Fruit fly (Drosophila melanogaster): ENCODE data around the gene CG10077.

Gene CG10077

DNA sequence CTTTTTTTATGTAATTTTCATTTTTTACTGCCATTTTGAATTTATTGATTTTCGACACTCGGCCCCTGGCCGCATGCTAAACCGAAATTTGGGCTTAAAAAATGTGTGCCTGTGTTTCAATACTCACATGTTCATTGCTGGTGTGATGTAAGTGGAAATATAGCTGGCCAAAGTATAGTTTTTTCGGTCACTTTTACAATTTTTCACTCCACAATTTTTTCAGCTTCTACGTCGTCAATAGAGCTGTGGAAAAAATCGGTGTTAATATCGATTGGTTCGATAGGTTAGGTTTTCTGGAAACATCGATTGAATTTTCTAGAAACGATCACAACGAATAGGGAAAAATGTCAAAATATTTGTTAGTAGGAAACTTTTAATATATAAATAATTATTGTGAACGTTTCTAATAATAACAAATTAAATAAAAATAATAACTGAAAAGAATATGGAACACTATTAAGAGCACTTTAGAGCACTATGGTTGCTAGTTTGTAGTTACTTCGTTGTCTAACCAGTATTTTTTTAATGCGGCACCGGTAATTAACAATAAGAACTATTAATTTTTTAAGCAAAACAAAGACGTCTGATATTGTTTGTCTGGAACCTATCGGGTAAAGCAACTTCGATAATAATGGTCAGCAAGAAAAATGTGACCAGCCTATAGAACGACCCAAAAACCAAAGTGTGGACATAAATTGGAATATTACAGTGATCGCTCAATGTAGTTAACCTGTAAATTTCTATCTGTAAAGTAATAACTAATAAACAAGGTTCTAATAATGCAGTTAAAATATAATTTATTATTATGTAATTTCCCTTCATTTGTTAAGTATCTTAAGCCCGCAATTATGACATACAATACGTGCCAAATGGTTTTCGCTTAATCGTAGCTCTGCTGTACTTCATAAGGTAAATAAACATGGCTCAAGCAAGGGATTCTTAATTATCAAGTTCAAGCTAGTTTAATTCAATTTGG, at the start of gene CG10077, which contains the start of gene CG9948:
Gene CG10077, minus strand, starts transcription at position 651 of the 976 bp plus-strand sequence.
Gene CG9948, plus strand, starts transcription at position 738 of the 976 bp plus-strand sequence.
- peak; percentile 80 for TF ChIP-seq vri (GFP tag; optimal IDR thresholded peaks at IDR 0.05)
- peak; percentile 83 for TF ChIP-seq CG11762 (GFP tag; optimal IDR thresholded peaks at IDR 0.05; ENCODE audit: insufficient read depth)
- peak; percentile 81 for TF ChIP-seq Ets21C (GFP tag; optimal IDR thresholded peaks at IDR 0.05)
- peak; percentile 85 for TF ChIP-seq CG11294 (GFP tag; IDR thresholded peaks at IDR 0.05)
- TF ChIP-seq CG1621 (tag; optimal IDR thresholded peaks at IDR 0.05), result peak; percentile 87
- peak; percentile 91 for TF ChIP-seq CG6163 (GFP tag; IDR thresholded peaks at IDR 0.05)
- peak; percentile 87 for TF ChIP-seq CG32006 (GFP tag; optimal IDR thresholded peaks at IDR 0.05)
- no peak for TF ChIP-seq fd85E (GFP tag; optimal IDR thresholded peaks at IDR 0.05)
- peak; percentile 76 for TF ChIP-seq CG11902 (GFP tag; optimal IDR thresholded peaks at IDR 0.05)
- TF ChIP-seq Eip78C (GFP tag), result peak; percentile 98
- peak; percentile 90 for TF ChIP-seq lz (GFP tag; optimal IDR thresholded peaks at IDR 0.05)
- TF ChIP-seq dac (GFP tag; optimal IDR thresholded peaks at IDR 0.05), result peak; percentile 51
- peak; percentile 83 for TF ChIP-seq Hr39 (GFP tag; optimal IDR thresholded peaks at IDR 0.05)
- peak; percentile 83 for TF ChIP-seq fd59A (GFP tag; optimal IDR thresholded peaks at IDR 0.05)
- TF ChIP-seq Eip75B (GFP tag; optimal IDR thresholded peaks at IDR 0.05), result peak; percentile 85
- TF ChIP-seq svp (GFP tag), result peak; percentile 94
- peak; percentile 87 for TF ChIP-seq Sox14 (GFP tag; optimal IDR thresholded peaks at IDR 0.05)
- TF ChIP-seq CG34406 (GFP tag; optimal IDR thresholded peaks at IDR 0.05), result peak; percentile 86
- peak; percentile 94 for TF ChIP-seq CG8119 (GFP tag; IDR thresholded peaks at IDR 0.05)
- TF ChIP-seq esn (GFP tag; optimal IDR thresholded peaks at IDR 0.05), result peak; percentile 93
- peak; percentile 90 for TF ChIP-seq Ets96B (tag; optimal IDR thresholded peaks at IDR 0.05)
- TF ChIP-seq topi (GFP tag; optimal IDR thresholded peaks at IDR 0.05), result peak; percentile 88
- no peak for TF ChIP-seq CG16779 (tag; optimal IDR thresholded peaks at IDR 0.05)
- TF ChIP-seq CG6792 (GFP tag; optimal IDR thresholded peaks at IDR 0.05), result peak; percentile 88
- peak; percentile 91 for TF ChIP-seq CG3032 (tag; optimal IDR thresholded peaks at IDR 0.05)
- TF ChIP-seq Lpt (GFP tag; optimal IDR thresholded peaks at IDR 0.05), result no peak
- peak; percentile 90 for TF ChIP-seq Met (GFP tag; optimal IDR thresholded peaks at IDR 0.05)
- TF ChIP-seq Smox (GFP tag; optimal IDR thresholded peaks at IDR 0.05), result peak; percentile 89
- peak; percentile 88 for TF ChIP-seq CG10669 (GFP tag; optimal IDR thresholded peaks at IDR 0.05)
- peak; percentile 92 for TF ChIP-seq OdsH (GFP tag; optimal IDR thresholded peaks at IDR 0.05)
- TF ChIP-seq Blimp-1 (GFP tag; optimal IDR thresholded peaks at IDR 0.05), result peak; percentile 67
- peak; percentile 79 for TF ChIP-seq Sox15 (GFP tag; optimal IDR thresholded peaks at IDR 0.05)
- peak in 1 of 2 experiments; percentile 74 for TF ChIP-seq salr (GFP tag; optimal IDR thresholded peaks at IDR 0.05)
- peak; percentile 92 for TF ChIP-seq Hr4 (GFP tag; optimal IDR thresholded peaks at IDR 0.05)
- TF ChIP-seq CG6854 (GFP tag; optimal IDR thresholded peaks at IDR 0.05), result peak; percentile 75
- peak; percentile 91 for TF ChIP-seq CG3919 (GFP tag; optimal IDR thresholded peaks at IDR 0.05)
- TF ChIP-seq CG15336 (GFP tag; IDR thresholded peaks at IDR 0.05), result peak; percentile 95
- TF ChIP-seq CG8632 (GFP tag; optimal IDR thresholded peaks at IDR 0.05), result peak; percentile 89
- peak; percentile 86 for TF ChIP-seq Eip93F (GFP tag; optimal IDR thresholded peaks at IDR 0.05)
- TF ChIP-seq Gug (GFP tag; IDR thresholded peaks at IDR 0.05), result peak; percentile 82
- peak; percentile 93 for TF ChIP-seq fkh (GFP tag; optimal IDR thresholded peaks at IDR 0.05)
- TF ChIP-seq Hr38 (GFP tag; optimal IDR thresholded peaks at IDR 0.05), result no peak
- peak; percentile 69 for TF ChIP-seq CG9139 (GFP tag; optimal IDR thresholded peaks at IDR 0.05)
- peak; percentile 93 for TF ChIP-seq acj6 (GFP tag; optimal IDR thresholded peaks at IDR 0.05)
- TF ChIP-seq achi (GFP tag; optimal IDR thresholded peaks at IDR 0.05), result peak; percentile 90
- peak; percentile 95 for TF ChIP-seq eg (GFP tag; IDR thresholded peaks at IDR 0.05)
- no peak for TF ChIP-seq CG4318 (GFP tag; optimal IDR thresholded peaks at IDR 0.05)
- peak; percentile 90 for TF ChIP-seq pdm3 (GFP tag; optimal IDR thresholded peaks at IDR 0.05)
- peak; percentile 75 for TF ChIP-seq CG8319 (GFP tag; optimal IDR thresholded peaks at IDR 0.05)
- no peak for TF ChIP-seq CG6276 (GFP tag; optimal IDR thresholded peaks at IDR 0.05)

Measured in whole organism, prepupa.